Worm (Caenorhabditis elegans) whole organism, early embryonic: Measurements from ENCODE around the gene W09H1.3.

Experiments used
- F13C5.2 ChIP-seq: sonication (generic microtip); optimal IDR thresholded peaks from 2 replicates; lab custom pipeline; 2017; ENCODE audit warnings: mild to moderate bottlenecking, missing genetic modification characterization, inconsistent platforms, missing compliant biosample characterization
- aly-1 ChIP-seq: sonication (generic microtip); optimal IDR thresholded peaks from 2 replicates; lab custom pipeline; 2016; ENCODE audit warnings: missing genetic modification characterization, missing compliant biosample characterization
- ama-1 ChIP-seq: fragments of 150-350 bp; optimal IDR thresholded peaks from 2 replicates; lab custom pipeline; 2014
- ceh-36 ChIP-seq: sonication (generic microtip); optimal IDR thresholded peaks from 2 replicates; lab custom pipeline; 2016; ENCODE audit warnings: missing genetic modification characterization, inconsistent platforms, missing compliant biosample characterization
- ets-7 ChIP-seq: sonication (generic microtip); optimal IDR thresholded peaks from 2 replicates; lab custom pipeline; 2016; ENCODE audit warnings: missing genotype, missing genetic modification characterization, missing compliant biosample characterization
- flt-1 ChIP-seq: fragments of 200-800 bp; sonication (Bioruptor generic); IDR thresholded peaks from 2 replicates; pipeline ENCODE4 v1.3.6; 2022; ENCODE audit warnings: missing genetic modification characterization, missing compliant biosample characterization
- hmg-4 ChIP-seq: fragments of 200-800 bp; sonication (Bioruptor generic); optimal IDR thresholded peaks from 2 replicates; lab custom pipeline; 2018; ENCODE audit warnings: mild to moderate bottlenecking, missing genetic modification characterization, missing compliant biosample characterization
- hnd-1 ChIP-seq: sonication (generic microtip); optimal IDR thresholded peaks from 2 replicates; lab custom pipeline; 2016; ENCODE audit warnings: missing genetic modification characterization, missing compliant biosample characterization
- pes-1 ChIP-seq: fragments of 200-800 bp; sonication (Bioruptor generic); IDR thresholded peaks from 2 replicates; pipeline ENCODE4 v1.3.6; 2022; ENCODE audit warnings: missing genetic modification reagents, missing genetic modification characterization, missing compliant biosample characterization
- scrt-1 ChIP-seq: fragments of 200-800 bp; sonication (Bioruptor generic); IDR thresholded peaks from 2 replicates; pipeline ENCODE4 v1.3.6; 2022; ENCODE audit warnings: missing genetic modification characterization, missing compliant biosample characterization
- sea-1 ChIP-seq: fragments of 200-800 bp; sonication (Bioruptor generic); conservative IDR thresholded peaks from 2 replicates; pipeline ENCODE4 v1.3.6; 2022; ENCODE audit warnings: missing genetic modification characterization, missing compliant biosample characterization
- tbx-11 ChIP-seq: fragments of 200-800 bp; sonication (Bioruptor generic); IDR thresholded peaks from 2 replicates; pipeline ENCODE4 v1.3.6; 2022; ENCODE audit warnings: missing genetic modification characterization, missing compliant biosample characterization
- tra-4 ChIP-seq: sonication (generic microtip); optimal IDR thresholded peaks from 2 replicates; lab custom pipeline; 2017; ENCODE audit warnings: missing genetic modification characterization, missing compliant biosample characterization

DNA sequence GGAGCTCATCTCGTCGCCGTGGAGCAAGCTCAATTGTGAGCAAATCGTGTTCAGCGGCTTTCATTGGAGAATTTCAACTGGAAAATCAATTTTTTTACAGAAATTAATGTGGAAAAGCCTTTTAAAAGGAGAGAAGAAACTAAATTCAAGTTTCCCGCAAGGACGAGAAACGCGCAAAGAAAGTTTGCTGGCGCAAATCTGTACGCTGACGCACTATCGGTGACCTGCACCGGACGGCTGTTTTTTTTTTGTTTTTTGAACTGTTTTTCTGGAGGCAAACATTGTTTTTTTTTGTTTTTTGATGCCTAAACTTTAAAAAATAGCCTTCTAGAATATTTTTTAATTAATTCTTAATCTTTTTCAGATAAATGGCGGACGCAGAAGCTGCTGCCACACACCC is 27.3 kb upstream of the W09H1.3 start, which contains the start of the genes hpr-17 and F32A11.1:
- no peak for TF ChIP-seq ama-1
- no peak for TF ChIP-seq sea-1
- no peak for TF ChIP-seq hnd-1 (tag; lab: Kevin White, UChicago)
- TF ChIP-seq hmg-4: no peak
- no peak for TF ChIP-seq flt-1 (GFP tag; lab: Robert Waterston, UW)
- TF ChIP-seq aly-1 (tag; lab: Kevin White, UChicago): no peak
- 0 out of 2 replicates have a peak, but pooled peaks have one; percentile 23 for TF ChIP-seq pes-1 (GFP tag; lab: Robert Waterston, UW)
- no peak for TF ChIP-seq scrt-1
- TF ChIP-seq tra-4: no peak
- no peak for TF ChIP-seq ets-7 (tag; lab: Kevin White, UChicago)
- TF ChIP-seq tbx-11 (GFP tag; lab: Robert Waterston, UW): no peak
- no peak for TF ChIP-seq ceh-36
- no peak for TF ChIP-seq F13C5.2 (tag; lab: Kevin White, UChicago)
